Worm (Caenorhabditis elegans) whole organism, L1 larva: ENCODE data around the gene mgl-3.

ENCODE experiments used
- C16A3.4 ChIP-seq: fragments of 150-350 bp; optimal IDR thresholded peaks from 2 replicates; lab custom pipeline; 2014; ENCODE audit warnings: missing biosample characterization, missing genetic modification characterization
- C34B4.2 ChIP-seq: sonication (generic microtip); optimal IDR thresholded peaks from 2 replicates; lab custom pipeline; 2017; ENCODE audit warnings: mild to moderate bottlenecking, missing genetic modification characterization, missing compliant biosample characterization
- F16B12.6 ChIP-seq: fragments of 150-350 bp; optimal IDR thresholded peaks from 2 replicates; lab custom pipeline; 2014; ENCODE audit warnings: missing biosample characterization, missing genetic modification characterization
- aha-1 ChIP-seq: fragments of 150-350 bp; optimal IDR thresholded peaks from 2 replicates; lab custom pipeline; 2014; ENCODE audit warnings: missing biosample characterization, missing genetic modification characterization
- ama-1 ChIP-seq: fragments of 150-350 bp; optimal IDR thresholded peaks from 2 replicates; lab custom pipeline; 2014
- ceh-8 ChIP-seq: fragments of 200-800 bp; sonication (Bioruptor generic); optimal IDR thresholded peaks from 2 replicates; lab custom pipeline; 2018; ENCODE audit warnings: mild to moderate bottlenecking, missing genetic modification characterization, moderate library complexity, missing compliant biosample characterization
- ceh-82 ChIP-seq, 3 experiments: fragments of 150-350 bp in 1 of 3; sonication (generic microtip) in 2 of 3; optimal IDR thresholded peaks; 2 replicates each; lab custom pipeline; 2014 to 2017; ENCODE audit warnings: missing biosample characterization in 3 of 3, missing genetic modification characterization in 3 of 3
- ceh-88 ChIP-seq: fragments of 200-800 bp; sonication (Bioruptor generic); IDR thresholded peaks from 2 replicates; pipeline ENCODE4 v1.3.6; 2022; ENCODE audit warnings: missing genetic modification characterization, missing compliant biosample characterization
- ceh-90 ChIP-seq: sonication (generic microtip); optimal IDR thresholded peaks from 2 replicates; lab custom pipeline; 2016; ENCODE audit warnings: missing genetic modification characterization, missing compliant biosample characterization
- dpl-1 ChIP-seq, 3 experiments: fragments of 150-350 bp in 2 of 3; sonication (generic microtip) in 1 of 3; optimal IDR thresholded peaks; 2 replicates each; lab custom pipeline; 2014 to 2017; ENCODE audit warnings: missing biosample characterization in 3 of 3, missing genetic modification characterization in 3 of 3, missing genetic modification reagents in 3 of 3
- efl-1 ChIP-seq, 4 experiments: fragments of 150-350 bp; optimal IDR thresholded peaks in 3 of 4; peaks in 1 of 4; 1 replicate in 1 of 4; 2 replicates in 3 of 4; lab custom pipeline; 2014; ENCODE audit warnings: missing biosample characterization in 2 of 4, missing genetic modification characterization in 2 of 4, missing genetic modification reagents in 2 of 4
- egl-13 ChIP-seq: sonication (generic microtip); optimal IDR thresholded peaks from 2 replicates; lab custom pipeline; 2016; ENCODE audit warnings: missing genotype, missing genetic modification reagents, missing genetic modification characterization, missing compliant biosample characterization
- egl-27 ChIP-seq, 2 experiments: fragments of 150-350 bp in 1 of 2; sonication (generic microtip); optimal IDR thresholded peaks; 3 replicates each; lab custom pipeline; 2017 to 2018; ENCODE audit warnings: missing biosample characterization in 2 of 2, missing genetic modification characterization in 2 of 2, missing genetic modification reagents in 2 of 2
- elt-2 ChIP-seq: sonication (generic microtip); optimal IDR thresholded peaks from 2 replicates; lab custom pipeline; 2016; ENCODE audit warnings: missing genetic modification characterization, mild to moderate bottlenecking, inconsistent platforms, missing compliant biosample characterization, missing genetic modification reagents
- elt-3 ChIP-seq, 6 experiments: fragments of 150-350 bp in 1 of 6; sonication (generic microtip); optimal IDR thresholded peaks; 2 replicates each; lab custom pipeline; 2017 to 2018; ENCODE audit warnings: missing biosample characterization in 6 of 6, missing genetic modification characterization in 6 of 6, inconsistent platforms in 1 of 6
- fos-1 ChIP-seq: fragments of 150-350 bp; optimal IDR thresholded peaks from 2 replicates; lab custom pipeline; 2014; ENCODE audit warnings: missing biosample characterization, missing genetic modification characterization
- grh-1 ChIP-seq: fragments of 200-800 bp; sonication (Bioruptor generic); IDR thresholded peaks from 2 replicates; pipeline ENCODE4 v1.3.6; 2022; ENCODE audit warnings: missing genetic modification reagents, missing genetic modification characterization, missing compliant biosample characterization
- hlh-4 ChIP-seq: sonication (generic microtip); optimal IDR thresholded peaks from 2 replicates; lab custom pipeline; 2016; ENCODE audit warnings: mild to moderate bottlenecking, missing genetic modification characterization, missing compliant biosample characterization
- hpl-2 ChIP-seq: fragments of 150-350 bp; optimal IDR thresholded peaks from 2 replicates; lab custom pipeline; 2014; ENCODE audit warnings: missing biosample characterization, missing genetic modification reagents, missing genetic modification characterization
- irx-1 ChIP-seq: sonication (generic microtip); optimal IDR thresholded peaks from 2 replicates; lab custom pipeline; 2016; ENCODE audit warnings: missing genetic modification characterization, missing compliant biosample characterization
- isw-1 ChIP-seq: fragments of 200-800 bp; sonication (Bioruptor generic); IDR thresholded peaks from 2 replicates; pipeline ENCODE4 v1.3.6; 2022; ENCODE audit warnings: missing genetic modification characterization, missing compliant biosample characterization
- lin-13 ChIP-seq: fragments of 150-350 bp; optimal IDR thresholded peaks from 2 replicates; lab custom pipeline; 2014; ENCODE audit warnings: missing biosample characterization, missing genetic modification reagents, missing genetic modification characterization
- lin-14 ChIP-seq: fragments of 200-800 bp; sonication (Bioruptor generic); optimal IDR thresholded peaks from 2 replicates; lab custom pipeline; 2018; ENCODE audit warnings: mild to moderate bottlenecking, missing genetic modification characterization, moderate library complexity, missing compliant biosample characterization
- lin-15B ChIP-seq: fragments of 150-350 bp; sonication (generic microtip); optimal IDR thresholded peaks from 3 replicates; lab custom pipeline; 2014; ENCODE audit warnings: missing biosample characterization, missing genetic modification characterization
- lin-35 ChIP-seq, 2 experiments: fragments of 150-350 bp; optimal IDR thresholded peaks; 2 replicates each; lab custom pipeline; 2014; ENCODE audit warnings: missing biosample characterization in 2 of 2, missing genetic modification characterization in 2 of 2, missing genetic modification reagents in 2 of 2
- lin-39 ChIP-seq: fragments of 150-350 bp; optimal IDR thresholded peaks from 2 replicates; lab custom pipeline; 2014; ENCODE audit warnings: missing biosample characterization, missing genetic modification reagents, missing genetic modification characterization
- lsy-2 ChIP-seq, 2 experiments: fragments of 150-350 bp; optimal IDR thresholded peaks; 2 replicates each; lab custom pipeline; 2014; ENCODE audit warnings: missing biosample characterization in 2 of 2, missing genetic modification characterization in 2 of 2
- mef-2 ChIP-seq: fragments of 150-350 bp; optimal IDR thresholded peaks from 2 replicates; lab custom pipeline; 2014; ENCODE audit warnings: missing biosample characterization, missing genetic modification characterization
- nhr-11 ChIP-seq: fragments of 150-350 bp; optimal IDR thresholded peaks from 2 replicates; lab custom pipeline; 2014; ENCODE audit warnings: missing biosample characterization, missing genetic modification characterization
- nhr-19 ChIP-seq: fragments of 200-800 bp; sonication (Bioruptor generic); conservative IDR thresholded peaks from 2 replicates; pipeline ENCODE4 v1.3.6; 2022; ENCODE audit warnings: missing genetic modification characterization, missing compliant biosample characterization
- nhr-20 ChIP-seq: sonication (generic microtip); optimal IDR thresholded peaks from 2 replicates; lab custom pipeline; 2016; ENCODE audit warnings: mild to moderate bottlenecking, missing genetic modification characterization, missing compliant biosample characterization
- nhr-237 ChIP-seq: fragments of 150-350 bp; optimal IDR thresholded peaks from 2 replicates; lab custom pipeline; 2014; ENCODE audit warnings: missing biosample characterization, missing genetic modification characterization
- nhr-28 ChIP-seq: fragments of 150-350 bp; optimal IDR thresholded peaks from 2 replicates; lab custom pipeline; 2014; ENCODE audit warnings: missing biosample characterization, missing genetic modification characterization
- nhr-71 ChIP-seq: sonication (generic microtip); optimal IDR thresholded peaks from 2 replicates; lab custom pipeline; 2016; ENCODE audit warnings: mild to moderate bottlenecking, missing genetic modification characterization, moderate library complexity, missing compliant biosample characterization
- nhr-76 ChIP-seq: sonication (generic microtip); optimal IDR thresholded peaks from 2 replicates; lab custom pipeline; 2017; ENCODE audit warnings: missing biosample characterization, missing genetic modification characterization
- nhr-77 ChIP-seq: fragments of 150-350 bp; optimal IDR thresholded peaks from 2 replicates; lab custom pipeline; 2014; ENCODE audit warnings: missing biosample characterization, missing genetic modification characterization
- nhr-85 ChIP-seq: sonication (generic microtip); peaks from one replicate; lab custom pipeline; 2016; ENCODE audit warnings: missing genetic modification characterization, inconsistent platforms, missing compliant biosample characterization
- nhr-90 ChIP-seq: sonication (generic microtip); optimal IDR thresholded peaks from 2 replicates; lab custom pipeline; 2016; ENCODE audit warnings: mild to moderate bottlenecking, missing genetic modification characterization, missing compliant biosample characterization; ENCODE audit not compliant: poor library complexity
- pag-3 ChIP-seq: sonication (generic microtip); optimal IDR thresholded peaks from 2 replicates; lab custom pipeline; 2017; ENCODE audit warnings: missing genetic modification characterization, mild to moderate bottlenecking, missing compliant biosample characterization, antibody characterized with exemption, borderline replicate concordance; ENCODE audit not compliant: insufficient read depth
- pqm-1 ChIP-seq: sonication (generic microtip); optimal IDR thresholded peaks from 3 replicates; lab custom pipeline; 2017; ENCODE audit warnings: missing biosample characterization, missing genetic modification characterization
- rnt-1 ChIP-seq: sonication (generic microtip); optimal IDR thresholded peaks from 2 replicates; lab custom pipeline; 2016; ENCODE audit warnings: mild to moderate bottlenecking, missing genetic modification characterization, moderate library complexity, missing compliant biosample characterization
- skn-1 ChIP-seq: fragments of 150-350 bp; optimal IDR thresholded peaks from 2 replicates; lab custom pipeline; 2014; ENCODE audit warnings: missing biosample characterization, missing genetic modification characterization
- sptf-1 ChIP-seq: fragments of 150-350 bp; optimal IDR thresholded peaks from 2 replicates; lab custom pipeline; 2014; ENCODE audit warnings: missing biosample characterization, missing genetic modification characterization
- sup-37 ChIP-seq: fragments of 200-800 bp; sonication (Bioruptor generic); optimal IDR thresholded peaks from 2 replicates; lab custom pipeline; 2018; ENCODE audit warnings: mild to moderate bottlenecking, missing genetic modification characterization, missing compliant biosample characterization
- swsn-7 ChIP-seq: sonication (generic microtip); optimal IDR thresholded peaks from 2 replicates; lab custom pipeline; 2016; ENCODE audit warnings: missing genetic modification characterization, missing compliant biosample characterization
- tbx-2 ChIP-seq: sonication (generic microtip); optimal IDR thresholded peaks from 2 replicates; lab custom pipeline; 2016; ENCODE audit warnings: missing genetic modification characterization, missing compliant biosample characterization
- tlp-1 ChIP-seq: fragments of 150-350 bp; optimal IDR thresholded peaks from 2 replicates; lab custom pipeline; 2014; ENCODE audit warnings: missing biosample characterization, missing genetic modification characterization
- unc-130 ChIP-seq: fragments of 150-350 bp; optimal IDR thresholded peaks from 2 replicates; lab custom pipeline; 2017; ENCODE audit warnings: missing biosample characterization, missing genetic modification characterization, inconsistent platforms
- unc-30 ChIP-seq: sonication (generic microtip); optimal IDR thresholded peaks from 2 replicates; lab custom pipeline; 2017; ENCODE audit warnings: missing biosample characterization, missing genetic modification characterization
- unc-98 ChIP-seq: fragments of 200-800 bp; sonication (Bioruptor generic); IDR thresholded peaks from 2 replicates; pipeline ENCODE4 v1.3.6; 2022; ENCODE audit warnings: missing genetic modification characterization, missing compliant biosample characterization
- xbp-1 ChIP-seq: sonication (generic microtip); optimal IDR thresholded peaks from 2 replicates; lab custom pipeline; 2016; ENCODE audit warnings: missing genetic modification characterization, missing compliant biosample characterization
- zag-1 ChIP-seq: fragments of 150-350 bp; optimal IDR thresholded peaks from 2 replicates; lab custom pipeline; 2014; ENCODE audit warnings: missing biosample characterization, missing genetic modification characterization
- zip-4 ChIP-seq: fragments of 200-800 bp; sonication (Bioruptor generic); optimal IDR thresholded peaks from 2 replicates; lab custom pipeline; 2018; ENCODE audit warnings: mild to moderate bottlenecking, missing genetic modification characterization, moderate library complexity, missing compliant biosample characterization

The mgl-3 gene

DNA sequence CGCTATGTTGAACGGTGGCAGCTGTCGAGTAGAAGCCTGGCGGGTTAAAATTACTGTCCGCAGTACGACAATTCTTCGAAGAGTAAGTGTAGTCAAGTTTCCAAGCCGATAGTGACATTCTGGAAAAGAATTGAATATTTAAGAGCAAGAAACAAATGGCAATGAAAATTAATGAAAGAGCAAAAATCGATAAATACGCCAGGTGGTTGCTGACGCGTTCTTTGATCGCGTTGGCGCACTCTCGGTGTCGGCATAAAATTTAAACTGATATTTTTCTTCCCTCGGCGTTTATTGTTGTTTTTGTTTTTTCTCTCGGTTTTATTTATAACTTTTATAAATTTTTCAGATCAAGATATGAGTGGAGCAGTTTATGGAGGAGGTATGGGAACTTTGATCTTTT is 44.1 kb upstream of the mgl-3 start, which contains the start of the genes perm-3 and swsn-6:
TSS of gene perm-3 (minus strand) at position 118 of the 400 bp plus-strand sequence.
TSS of gene swsn-6 (plus strand) at position 347 of the 400 bp plus-strand sequence.
- peak; percentile 31 for TF ChIP-seq fos-1 (tag; lab: Kevin White, UChicago)
- peak; percentile 87 for TF ChIP-seq lin-39 (tag; lab: Kevin White, UChicago)
- TF ChIP-seq zip-4: peak; percentile 61
- TF ChIP-seq ceh-88 (GFP tag; lab: Robert Waterston, UW): peak; percentile 19; the same call in 1 of the 2 replicates
- TF ChIP-seq swsn-7: peak; percentile 90
- TF ChIP-seq ceh-90: no peak
- TF ChIP-seq dpl-1 (GFP tag; optimal IDR thresholded peaks at IDR 0.05; lab: Kevin White, UChicago): peak; percentile 78 to 84 (median 84)
- peak; percentile 82 for TF ChIP-seq tbx-2
- peak; percentile 75 for TF ChIP-seq lin-15B (tag; lab: Kevin White, UChicago)
- TF ChIP-seq nhr-71 (tag; lab: Kevin White, UChicago): peak; percentile 90
- peak; percentile 48 for TF ChIP-seq nhr-77 (tag; lab: Kevin White, UChicago)
- no peak for TF ChIP-seq pqm-1 (tag; lab: Kevin White, UChicago)
- TF ChIP-seq nhr-76 (tag; lab: Kevin White, UChicago): no peak
- TF ChIP-seq elt-3 (tag; optimal IDR thresholded peaks at IDR 0.05; lab: Kevin White, UChicago): peak in 2 of 6 experiments; percentile 26 to 78
- TF ChIP-seq nhr-237 (tag; lab: Kevin White, UChicago): no peak
- no peak for TF ChIP-seq sptf-1 (tag; lab: Kevin White, UChicago)
- TF ChIP-seq ceh-8: peak; percentile 57
- TF ChIP-seq egl-13: peak; percentile 77
- TF ChIP-seq lin-14 (GFP tag; lab: Kevin White, UChicago): peak; percentile 83
- peak; percentile 64 for TF ChIP-seq lin-13
- no peak for TF ChIP-seq tlp-1 (tag; lab: Kevin White, UChicago)
- peak; percentile 82 for TF ChIP-seq nhr-90
- TF ChIP-seq nhr-20 (tag; lab: Kevin White, UChicago): peak; percentile 84
- TF ChIP-seq unc-30 (tag; lab: Kevin White, UChicago): no peak
- no peak for TF ChIP-seq pag-3 (tag; lab: Kevin White, UChicago)
- TF ChIP-seq C34B4.2 (tag; lab: Kevin White, UChicago): no peak
- TF ChIP-seq ceh-82 (tag; optimal IDR thresholded peaks at IDR 0.05; lab: Kevin White, UChicago): peak; percentile 72 to 93 (median 85)
- TF ChIP-seq nhr-19 (GFP tag; lab: Robert Waterston, UW): peak; percentile 85
- TF ChIP-seq sup-37 (GFP tag; lab: Kevin White, UChicago): no peak
- TF ChIP-seq aha-1 (tag; lab: Kevin White, UChicago): peak; percentile 16
- TF ChIP-seq elt-2: peak; percentile 49
- TF ChIP-seq efl-1 (optimal IDR thresholded peaks at IDR 0.05; lab: Kevin White, UChicago): peak; percentile 78 to 85
- peak; percentile 84 to 98 for TF ChIP-seq efl-1 (GFP tag; optimal IDR thresholded peaks at IDR 0.05 in 1 of 2; lab: Kevin White, UChicago)
- TF ChIP-seq lin-35 (GFP tag; optimal IDR thresholded peaks at IDR 0.05; lab: Kevin White, UChicago): peak; percentile 86
- peak; percentile 23 for TF ChIP-seq mef-2
- TF ChIP-seq grh-1: peak; percentile 71
- peak; percentile 42 for TF ChIP-seq ama-1 (lab: Kevin White, UChicago)
- peak; percentile 31 for TF ChIP-seq nhr-11 (tag; lab: Kevin White, UChicago)
- TF ChIP-seq nhr-85 (tag; lab: Kevin White, UChicago): peak; percentile 85
- TF ChIP-seq xbp-1 (tag; lab: Kevin White, UChicago): peak; percentile 83
- TF ChIP-seq rnt-1: peak; percentile 89
- TF ChIP-seq C16A3.4: peak; percentile 82
- TF ChIP-seq lsy-2 (tag; optimal IDR thresholded peaks at IDR 0.05; lab: Kevin White, UChicago): peak; percentile 88 to 93
- TF ChIP-seq zag-1 (tag; lab: Kevin White, UChicago): no peak
- TF ChIP-seq egl-27 (tag; optimal IDR thresholded peaks at IDR 0.05; lab: Kevin White, UChicago): no peak
- peak; percentile 82 for TF ChIP-seq irx-1 (tag; lab: Kevin White, UChicago)
- peak; percentile 64 for TF ChIP-seq F16B12.6 (tag; lab: Kevin White, UChicago)
- TF ChIP-seq unc-98 (GFP tag; lab: Robert Waterston, UW): no peak
- TF ChIP-seq nhr-28: no peak
- no peak for TF ChIP-seq hlh-4 (tag; lab: Kevin White, UChicago)
- TF ChIP-seq hpl-2: peak; percentile 17
- TF ChIP-seq skn-1 (tag; lab: Kevin White, UChicago): peak; percentile 29
- peak; percentile 76 for TF ChIP-seq isw-1 (GFP tag; lab: Robert Waterston, UW)
- peak; percentile 86 for TF ChIP-seq unc-130 (tag; lab: Kevin White, UChicago)
